Worm (Caenorhabditis elegans) whole organism, dauer: ENCODE results near the gene pept-2.
"Not testable (repeated sequence)": the region's sequence is repeated elsewhere in the genome, so short reads cannot be mapped to it uniquely, and the experiment has no call there.

Experiments used
- unc-62 ChIP-seq: sonication (generic microtip); optimal IDR thresholded peaks from 2 replicates; lab custom pipeline; 2017; ENCODE audit warnings: missing biosample characterization, missing genetic modification reagents, missing genetic modification characterization

The pept-2 gene

DNA sequence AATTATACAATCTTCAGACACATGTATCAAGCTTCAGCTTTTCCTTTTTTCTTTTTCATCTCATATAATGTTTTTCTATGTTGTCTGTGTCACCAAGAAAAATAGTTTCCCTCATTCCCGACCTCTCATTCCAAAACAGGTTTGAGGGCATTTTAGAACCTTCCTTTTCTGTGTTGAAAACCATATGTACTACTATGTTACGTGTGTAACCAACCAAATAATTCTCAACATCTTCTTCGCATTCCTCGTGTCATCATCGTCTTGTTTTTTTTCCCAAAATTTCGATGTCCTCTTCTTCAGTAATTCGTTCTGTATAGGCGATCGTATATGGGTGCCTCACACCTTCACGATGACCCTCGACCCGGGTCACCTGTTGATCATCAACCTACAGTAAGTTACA, at the start of gene pept-2:
Gene pept-2 (plus strand): TSS at position 301 of the 400 bp plus-strand sequence.
- no peak for TF ChIP-seq unc-62 (GFP tag; lab: Kevin White, UChicago)

ce11 chrIV:10744475-10744874, 46.0 kb upstream of the pept-2 start, which contains the start of gene T25B9.3:
Gene T25B9.3, plus strand, starts transcription at chrIV:10744775.
- TF ChIP-seq unc-62 (GFP tag; lab: Kevin White, UChicago) = no peak

- no peak for TF ChIP-seq unc-62 (GFP tag; lab: Kevin White, UChicago)
These were observed 45.1 kb upstream of the pept-2 start for ce11 chrIV:10745332-10745731.

DNA sequence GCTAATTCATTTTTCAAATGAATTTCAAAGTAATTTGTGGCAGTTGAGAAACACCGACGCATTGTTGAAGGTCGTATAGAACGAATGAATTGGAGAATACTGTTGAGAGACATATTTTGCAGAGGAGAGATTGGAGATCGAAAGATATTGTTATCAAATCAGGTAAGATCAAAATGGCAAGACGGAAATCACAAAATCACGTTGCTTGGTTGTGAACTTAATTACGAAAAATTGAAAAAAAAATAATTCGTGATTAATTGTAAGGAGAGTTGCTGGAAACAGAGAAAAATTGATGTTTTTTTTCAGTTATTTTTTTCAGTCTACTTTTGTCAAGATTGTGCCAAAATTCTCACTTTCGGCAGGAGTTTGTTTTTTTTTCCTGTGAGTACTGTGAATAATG, 40.4 kb upstream of the pept-2 start, which contains the start of gene T25B9.1:
Gene T25B9.1 (minus strand): TSS at position 101 of the 400 bp plus-strand sequence.
- no peak for TF ChIP-seq unc-62 (GFP tag; lab: Kevin White, UChicago)

- not testable (repeated sequence) for TF ChIP-seq unc-62 (GFP tag; lab: Kevin White, UChicago)
These were observed 38.7 kb upstream of the pept-2 start, which contains the start of gene T25B9.2 for ce11 chrIV:10751740-10752139. Gene T25B9.2, minus strand, starts transcription at chrIV:10751840.

ce11 chrIV:10754685-10755084, 35.8 kb upstream of the pept-2 start, which contains the start of gene T25B9.5:
Gene T25B9.5, minus strand, starts transcription at chrIV:10754785.
- no peak for TF ChIP-seq unc-62 (GFP tag; lab: Kevin White, UChicago)

- TF ChIP-seq unc-62 (GFP tag; lab: Kevin White, UChicago) = no peak
These were observed 32.7 kb upstream of the pept-2 start, which contains the start of the genes T25B9.4 and T25B9.6 for ce11 chrIV:10757616-10758193. Gene T25B9.4, minus strand, starts transcription at chrIV:10757716. Gene T25B9.6, plus strand, starts transcription at chrIV:10758143.

ce11 chrIV:10761344-10761743, 29.1 kb upstream of the pept-2 start, which contains the start of gene ugt-54:
Gene ugt-54, plus strand, starts transcription at chrIV:10761698.
- no peak for TF ChIP-seq unc-62 (GFP tag; lab: Kevin White, UChicago)

DNA sequence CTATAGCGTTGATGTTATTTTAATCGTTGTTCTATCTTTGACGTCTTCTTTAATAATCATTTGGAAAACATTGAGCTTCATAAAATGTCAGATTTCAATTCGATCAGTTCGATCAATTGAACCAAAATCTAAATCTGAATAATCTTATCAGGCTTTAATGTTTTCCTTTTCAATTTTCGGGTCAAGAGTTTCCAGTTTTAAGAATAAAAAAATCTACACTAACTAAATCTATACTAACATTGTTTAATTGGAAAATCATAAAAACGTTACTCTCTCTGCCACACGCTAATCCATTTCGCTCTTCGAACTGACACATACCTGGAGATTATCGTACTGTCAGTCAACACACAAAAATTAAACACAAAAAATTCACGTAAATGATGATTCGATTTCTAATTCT, 26.2 kb upstream of the pept-2 start, which contains the start of gene T25B9.11:
Gene T25B9.11 (plus strand): TSS at position 301 of the 400 bp plus-strand sequence.
- no peak for TF ChIP-seq unc-62 (GFP tag; lab: Kevin White, UChicago)

DNA sequence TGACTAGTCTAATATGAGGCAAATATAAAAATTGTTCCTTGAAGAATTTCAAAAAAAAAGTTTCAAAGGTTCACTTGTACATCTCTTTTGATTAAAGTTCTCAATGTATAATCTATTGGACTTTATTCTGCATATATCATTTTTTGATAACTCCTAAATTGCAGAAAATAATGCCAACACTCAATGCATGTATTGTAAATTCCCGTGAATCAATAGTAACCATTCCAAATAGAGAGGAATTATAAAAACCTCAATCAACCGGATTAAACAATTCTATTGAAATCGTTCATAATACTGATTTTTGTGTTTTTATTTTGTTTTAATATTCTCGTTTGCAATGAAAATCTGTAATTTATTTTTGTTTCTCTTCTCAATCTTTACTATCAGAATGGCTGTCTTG, 25.4 kb upstream of the pept-2 start, which contains the start of gene T25B9.12:
Gene T25B9.12 (plus strand): TSS at position 301 of the 400 bp plus-strand sequence.
- TF ChIP-seq unc-62 (GFP tag; lab: Kevin White, UChicago) = no peak

ce11 chrIV:10766071-10766470, 24.4 kb upstream of the pept-2 start:
- no peak for TF ChIP-seq unc-62 (GFP tag; lab: Kevin White, UChicago)

DNA sequence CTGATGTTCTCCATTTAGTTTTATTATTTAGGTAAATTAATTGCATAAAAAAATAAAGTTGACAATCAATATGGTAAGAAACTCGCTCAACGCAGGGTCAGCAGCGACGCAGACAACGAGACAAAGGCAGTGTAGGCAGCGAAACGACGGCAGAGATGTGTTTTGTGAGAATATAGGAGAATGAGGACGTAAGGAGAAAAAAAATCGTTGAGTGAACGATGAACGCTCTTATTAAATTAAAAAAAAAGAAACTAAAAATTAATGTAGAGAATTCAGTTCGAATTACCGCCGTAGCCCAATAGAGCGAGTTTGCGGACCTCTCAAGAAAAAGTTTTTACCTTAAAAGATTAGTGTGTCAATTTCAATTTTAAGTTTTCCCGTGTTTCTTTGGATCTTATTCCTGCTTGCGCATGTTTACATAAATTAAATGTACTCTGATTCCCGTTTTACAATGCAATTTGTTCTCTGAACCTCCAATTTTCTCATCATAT, 22.3 kb upstream of the pept-2 start, which contains the start of gene T25B9.8:
Gene T25B9.8 (minus strand): TSS at position 51 of the 491 bp plus-strand sequence.
- TF ChIP-seq unc-62 (GFP tag; lab: Kevin White, UChicago) = no peak

DNA sequence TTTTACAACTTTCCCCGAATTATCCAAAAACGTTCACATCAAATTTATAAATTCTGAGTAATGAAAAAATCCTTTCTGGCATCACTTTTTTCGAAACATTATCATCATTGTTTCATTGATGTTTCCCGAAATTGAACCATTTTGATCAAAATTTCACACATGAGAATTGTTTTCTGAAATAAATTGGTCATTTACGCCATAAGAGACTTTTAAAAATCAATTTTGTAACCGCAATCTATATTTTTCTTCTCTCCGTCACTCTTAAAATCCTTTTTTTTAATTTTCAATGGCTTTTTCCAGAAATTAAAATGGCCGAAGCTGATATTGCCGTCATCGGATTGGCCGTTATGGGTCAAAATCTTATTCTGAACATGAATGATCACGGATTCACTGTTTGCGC, 21.1 kb upstream of the pept-2 start, which contains the start of gene T25B9.9:
Gene T25B9.9 (plus strand): TSS at position 301 of the 400 bp plus-strand sequence.
- no peak for TF ChIP-seq unc-62 (GFP tag; lab: Kevin White, UChicago)

DNA sequence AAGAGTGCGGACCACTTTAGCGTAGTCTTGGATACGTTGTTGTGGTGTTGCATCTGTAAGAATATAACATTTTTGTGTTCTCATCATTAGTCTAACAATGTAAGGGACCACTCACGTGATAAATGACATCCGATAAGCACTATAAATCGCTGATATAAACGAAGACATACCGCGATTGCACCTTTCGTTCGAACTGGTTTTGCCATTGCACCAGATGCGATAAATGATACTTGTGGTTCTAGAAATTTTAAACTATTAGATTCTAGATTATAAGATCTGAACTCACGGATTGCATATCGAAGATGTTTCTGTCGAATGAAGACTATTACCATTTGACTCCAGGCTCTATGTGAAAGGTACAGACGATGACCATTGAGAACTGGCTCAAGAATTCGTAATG, 19.2 kb upstream of the pept-2 start:
- TF ChIP-seq unc-62 (GFP tag; lab: Kevin White, UChicago) = no peak

DNA sequence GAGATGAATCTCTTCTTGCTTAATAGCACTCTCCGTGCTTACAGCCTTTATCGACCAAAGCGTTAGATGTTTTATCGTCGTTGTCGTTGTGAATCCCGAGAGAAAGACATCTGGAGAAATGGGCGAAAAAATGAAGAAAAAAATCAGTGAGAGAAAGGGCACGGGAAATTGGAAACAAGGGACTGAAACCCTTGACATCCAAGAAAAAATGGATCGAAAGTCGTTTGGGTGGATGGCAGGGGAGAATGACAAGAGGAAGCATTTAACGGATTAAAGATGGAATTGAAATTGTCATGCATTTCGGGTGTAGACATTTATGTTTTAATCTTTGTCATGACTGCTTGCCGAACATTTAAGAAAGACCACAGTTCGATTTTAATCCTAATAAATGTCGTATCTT, 16.6 kb upstream of the pept-2 start, which contains the start of gene inpp-1:
Gene inpp-1 (minus strand): TSS at position 101 of the 400 bp plus-strand sequence.
- no peak for TF ChIP-seq unc-62 (GFP tag; lab: Kevin White, UChicago)

- TF ChIP-seq unc-62 (GFP tag; lab: Kevin White, UChicago) = no peak
These were observed 13.4 kb upstream of the pept-2 start for ce11 chrIV:10777076-10777475.
